Worm (Caenorhabditis elegans) whole organism, mixed stage, embryonic: ENCODE data around the gene C45G9.9.

ENCODE experiments used
- M03D4.4 ChIP-seq: sonication (generic microtip); optimal IDR thresholded peaks from 2 replicates; lab custom pipeline; 2017; ENCODE audit warnings: mild to moderate bottlenecking, missing genetic modification characterization, missing compliant biosample characterization
- bed-3 ChIP-seq: fragments of 200-800 bp; sonication (Bioruptor generic); optimal IDR thresholded peaks from 3 replicates; lab custom pipeline; 2018; ENCODE audit warnings: mild to moderate bottlenecking, missing genetic modification characterization, moderate library complexity, missing compliant biosample characterization
- blmp-1 ChIP-seq: fragments of 150-350 bp; optimal IDR thresholded peaks from 2 replicates; lab custom pipeline; 2014; ENCODE audit warnings: missing biosample characterization, missing genetic modification characterization
- ceh-39 ChIP-seq: fragments of 150-350 bp; optimal IDR thresholded peaks from 2 replicates; lab custom pipeline; 2014; ENCODE audit warnings: missing biosample characterization, missing genetic modification characterization
- ceh-43 ChIP-seq: fragments of 200-800 bp; sonication (Bioruptor generic); optimal IDR thresholded peaks from 2 replicates; lab custom pipeline; 2018; ENCODE audit warnings: mild to moderate bottlenecking, missing genetic modification characterization, moderate library complexity, missing compliant biosample characterization
- ceh-83 ChIP-seq: fragments of 200-800 bp; sonication (Bioruptor generic); optimal IDR thresholded peaks from 2 replicates; lab custom pipeline; 2018; ENCODE audit warnings: mild to moderate bottlenecking, missing genetic modification characterization, missing compliant biosample characterization
- ces-1 ChIP-seq: fragments of 150-350 bp; optimal IDR thresholded peaks from 2 replicates; lab custom pipeline; 2014; ENCODE audit warnings: missing biosample characterization, missing genetic modification reagents, missing genetic modification characterization
- cnd-1 ChIP-seq: fragments of 200-800 bp; sonication (Bioruptor generic); optimal IDR thresholded peaks from 2 replicates; lab custom pipeline; 2018; ENCODE audit warnings: mild to moderate bottlenecking, missing genetic modification characterization, missing compliant biosample characterization
- drap-1 ChIP-seq: fragments of 200-800 bp; sonication (Bioruptor generic); optimal IDR thresholded peaks from 3 replicates; lab custom pipeline; 2018; ENCODE audit warnings: mild to moderate bottlenecking, missing genetic modification characterization, missing compliant biosample characterization
- elt-1 ChIP-seq: sonication (generic microtip); optimal IDR thresholded peaks from 2 replicates; lab custom pipeline; 2017; ENCODE audit warnings: missing genetic modification characterization, mild to moderate bottlenecking, missing compliant biosample characterization, antibody characterized with exemption, moderate library complexity, borderline replicate concordance; ENCODE audit not compliant: insufficient read depth
- elt-3 ChIP-seq: fragments of 150-350 bp; optimal IDR thresholded peaks from 2 replicates; lab custom pipeline; 2014; ENCODE audit warnings: missing biosample characterization, missing genetic modification characterization
- flh-1 ChIP-seq: fragments of 200-800 bp; sonication (Bioruptor generic); optimal IDR thresholded peaks from 2 replicates; lab custom pipeline; 2018; ENCODE audit warnings: mild to moderate bottlenecking, missing genetic modification characterization, moderate library complexity, missing compliant biosample characterization
- ham-2 ChIP-seq: fragments of 200-800 bp; sonication (Bioruptor generic); optimal IDR thresholded peaks from 2 replicates; lab custom pipeline; 2018; ENCODE audit warnings: mild to moderate bottlenecking, missing genetic modification characterization, missing compliant biosample characterization
- hlh-1 ChIP-seq: fragments of 150-350 bp; optimal IDR thresholded peaks from 2 replicates; lab custom pipeline; 2014; ENCODE audit warnings: missing biosample characterization, missing genetic modification reagents, missing genetic modification characterization
- lin-13 ChIP-seq: fragments of 150-350 bp; optimal IDR thresholded peaks from 2 replicates; lab custom pipeline; 2014; ENCODE audit warnings: missing biosample characterization, missing genetic modification characterization
- lin-32 ChIP-seq: fragments of 200-800 bp; sonication (Bioruptor generic); optimal IDR thresholded peaks from 2 replicates; lab custom pipeline; 2018; ENCODE audit warnings: mild to moderate bottlenecking, missing genetic modification characterization, missing compliant biosample characterization
- lsy-2 ChIP-seq: fragments of 150-350 bp; optimal IDR thresholded peaks from 2 replicates; lab custom pipeline; 2014; ENCODE audit warnings: missing biosample characterization, missing genetic modification characterization
- mab-5 ChIP-seq: fragments of 150-350 bp; optimal IDR thresholded peaks from 2 replicates; lab custom pipeline; 2014; ENCODE audit warnings: missing biosample characterization, missing genetic modification characterization
- mep-1 ChIP-seq: fragments of 150-350 bp; optimal IDR thresholded peaks from 2 replicates; lab custom pipeline; 2017; ENCODE audit warnings: missing biosample characterization, missing genetic modification reagents, missing genetic modification characterization, inconsistent platforms
- mls-2 ChIP-seq: sonication (generic microtip); optimal IDR thresholded peaks from 2 replicates; lab custom pipeline; 2016; ENCODE audit warnings: mild to moderate bottlenecking, missing genetic modification characterization, moderate library complexity, missing compliant biosample characterization
- nhr-12 ChIP-seq: fragments of 150-350 bp; optimal IDR thresholded peaks from 2 replicates; lab custom pipeline; 2014; ENCODE audit warnings: missing biosample characterization, missing genetic modification characterization
- nhr-2 ChIP-seq: fragments of 150-350 bp; optimal IDR thresholded peaks from 2 replicates; lab custom pipeline; 2014; ENCODE audit warnings: missing biosample characterization, missing genetic modification characterization
- nhr-237 ChIP-seq: fragments of 150-350 bp; optimal IDR thresholded peaks from 2 replicates; lab custom pipeline; 2014; ENCODE audit warnings: missing biosample characterization, missing genetic modification characterization
- nhr-28 ChIP-seq: fragments of 150-350 bp; optimal IDR thresholded peaks from 2 replicates; lab custom pipeline; 2014; ENCODE audit warnings: missing biosample characterization, missing genetic modification characterization
- nhr-76 ChIP-seq: sonication (generic microtip); optimal IDR thresholded peaks from 2 replicates; lab custom pipeline; 2017; ENCODE audit warnings: missing biosample characterization, missing genetic modification characterization
- pha-4 ChIP-seq: fragments of 150-350 bp; optimal IDR thresholded peaks from 2 replicates; lab custom pipeline; 2018; ENCODE audit warnings: missing biosample characterization, missing genetic modification reagents, missing genetic modification characterization
- sem-2 ChIP-seq: fragments of 200-800 bp; sonication (Bioruptor generic); optimal IDR thresholded peaks from 2 replicates; lab custom pipeline; 2018; ENCODE audit warnings: mild to moderate bottlenecking, missing genetic modification characterization, missing compliant biosample characterization
- snpc-4 ChIP-seq: fragments of 150-350 bp; optimal IDR thresholded peaks from 2 replicates; lab custom pipeline; 2014; ENCODE audit warnings: missing biosample characterization, missing genetic modification characterization
- sptf-1 ChIP-seq: sonication (generic microtip); optimal IDR thresholded peaks from 2 replicates; lab custom pipeline; 2017; ENCODE audit warnings: mild to moderate bottlenecking, missing genetic modification characterization, moderate library complexity, missing compliant biosample characterization
- tbx-8 ChIP-seq: fragments of 200-800 bp; sonication (Bioruptor generic); optimal IDR thresholded peaks from 2 replicates; lab custom pipeline; 2018; ENCODE audit warnings: mild to moderate bottlenecking, missing genetic modification characterization, moderate library complexity, missing compliant biosample characterization
- unc-120 ChIP-seq: sonication (generic microtip); optimal IDR thresholded peaks from 2 replicates; lab custom pipeline; 2017; ENCODE audit warnings: missing genetic modification characterization, missing compliant biosample characterization; ENCODE audit not compliant: poor library complexity, severe bottlenecking
- unc-39 ChIP-seq: fragments of 150-350 bp; optimal IDR thresholded peaks from 2 replicates; lab custom pipeline; 2014; ENCODE audit warnings: missing biosample characterization, missing genetic modification characterization
- unc-62 ChIP-seq: fragments of 150-350 bp; optimal IDR thresholded peaks from 2 replicates; lab custom pipeline; 2014; ENCODE audit warnings: missing biosample characterization, missing genetic modification reagents, missing genetic modification characterization
- zip-8 ChIP-seq: fragments of 150-350 bp; optimal IDR thresholded peaks from 2 replicates; lab custom pipeline; 2014; ENCODE audit warnings: missing biosample characterization, missing genetic modification characterization
- ztf-11 ChIP-seq: fragments of 150-350 bp; optimal IDR thresholded peaks from 2 replicates; lab custom pipeline; 2014; ENCODE audit warnings: missing biosample characterization, missing genetic modification characterization

The C45G9.9 gene

DNA sequence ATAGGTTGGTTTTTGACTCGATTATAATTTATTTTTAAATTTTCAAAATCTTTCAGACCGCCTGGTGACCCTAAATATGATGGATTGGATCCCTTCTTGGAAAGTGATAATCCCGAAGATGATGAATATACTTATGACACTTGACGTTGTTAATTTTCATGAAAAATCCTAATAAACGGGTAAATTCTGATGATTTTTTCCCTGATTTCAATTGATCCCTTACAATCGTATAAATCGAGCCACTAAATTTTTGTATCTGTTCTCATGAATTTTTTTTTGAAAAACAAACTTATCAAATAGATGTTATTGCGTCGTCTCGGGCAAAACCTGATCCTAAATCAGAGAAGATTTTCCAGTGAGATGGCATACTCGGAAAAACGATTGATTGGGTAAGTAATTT, 32.6 kb downstream of the C45G9.9 start, which contains the start of gene R144.13:
Gene R144.13, plus strand, starts transcription at position 301 of the 400 bp plus-strand sequence.
- TF ChIP-seq nhr-2 (tag; lab: Kevin White, UChicago) (no peak), lin-13 (tag; lab: Kevin White, UChicago) (no peak), cnd-1 (tag; lab: Kevin White, UChicago) (no peak), drap-1 (GFP tag; lab: Kevin White, UChicago) (no peak), nhr-28 (tag; lab: Kevin White, UChicago) (no peak), elt-1 (tag; lab: Kevin White, UChicago) (no peak), mls-2 (no peak), snpc-4 (tag; lab: Kevin White, UChicago) (no peak), blmp-1 (tag; lab: Kevin White, UChicago) (no peak), sptf-1 (tag; lab: Kevin White, UChicago) (no peak), lsy-2 (tag; lab: Kevin White, UChicago) (no peak), nhr-76 (tag; lab: Kevin White, UChicago) (no peak), ceh-83 (GFP tag; lab: Kevin White, UChicago) (no peak), nhr-12 (tag; lab: Kevin White, UChicago) (no peak)

DNA sequence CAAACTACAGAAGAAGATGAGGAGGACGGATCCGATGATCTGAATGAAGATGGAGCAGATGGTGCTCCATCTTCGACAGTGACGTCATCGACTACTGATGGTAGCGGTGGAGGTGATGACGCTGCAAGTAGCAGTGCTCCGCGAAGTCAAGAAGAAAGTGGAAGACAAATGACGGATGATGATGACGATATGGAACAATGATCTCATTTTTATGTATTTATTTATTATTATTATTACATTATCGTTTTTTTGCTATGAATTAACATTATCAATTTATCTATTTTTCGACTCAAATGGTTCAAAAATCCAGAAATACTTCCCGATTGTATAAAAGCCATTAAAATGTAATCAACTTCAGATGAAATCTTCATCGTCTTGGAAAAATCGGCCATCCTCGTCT, 33.9 kb downstream of the C45G9.9 start, which contains the start of gene R144.3:
Gene R144.3, plus strand, starts transcription at position 301 of the 400 bp plus-strand sequence.
- TF ChIP-seq ceh-83 (GFP tag; lab: Kevin White, UChicago), result no peak
- no peak for TF ChIP-seq flh-1 (GFP tag; lab: Kevin White, UChicago)
- TF ChIP-seq ztf-11 (tag; lab: Kevin White, UChicago), result no peak
- TF ChIP-seq cnd-1 (tag; lab: Kevin White, UChicago), result no peak
- no peak for TF ChIP-seq ham-2 (GFP tag; lab: Kevin White, UChicago)

ce11 chrIII:5020924-5021323, 34.7 kb downstream of the C45G9.9 start, which contains the start of gene mdt-11:
Gene mdt-11 (plus strand): TSS chrIII:5021224.
- TF ChIP-seq tbx-8 (GFP tag; lab: Kevin White, UChicago) (no peak), mls-2 (no peak), flh-1 (GFP tag; lab: Kevin White, UChicago) (no peak), elt-3 (no peak), mab-5 (tag; lab: Kevin White, UChicago) (no peak)

- TF ChIP-seq lin-32 (GFP tag; lab: Kevin White, UChicago) (peak; percentile 32), nhr-28 (tag; lab: Kevin White, UChicago) (peak; percentile 49), lsy-2 (tag; lab: Kevin White, UChicago) (peak; percentile 90), elt-1 (tag; lab: Kevin White, UChicago) (peak; percentile 63), nhr-2 (tag; lab: Kevin White, UChicago) (no peak), ceh-39 (tag; lab: Kevin White, UChicago) (peak; percentile 64), ceh-83 (GFP tag; lab: Kevin White, UChicago) (peak; percentile 69), ceh-43 (GFP tag; lab: Kevin White, UChicago) (peak; percentile 61), nhr-12 (tag; lab: Kevin White, UChicago) (peak; percentile 67), sem-2 (GFP tag; lab: Kevin White, UChicago) (peak; percentile 8), hlh-1 (peak; percentile 54), mab-5 (tag; lab: Kevin White, UChicago) (peak; percentile 38), ham-2 (GFP tag; lab: Kevin White, UChicago) (peak; percentile 93), elt-3 (peak; percentile 32), snpc-4 (tag; lab: Kevin White, UChicago) (no peak), blmp-1 (tag; lab: Kevin White, UChicago) (peak; percentile 25), sptf-1 (tag; lab: Kevin White, UChicago) (peak; percentile 93), zip-8 (tag; lab: Kevin White, UChicago) (no peak), tbx-8 (GFP tag; lab: Kevin White, UChicago) (peak; percentile 4), ztf-11 (tag; lab: Kevin White, UChicago) (peak; percentile 88), ces-1 (GFP tag; lab: Kevin White, UChicago) (peak; percentile 51), pha-4 (peak; percentile 98), cnd-1 (tag; lab: Kevin White, UChicago) (peak; percentile 77), unc-62 (GFP tag; lab: Kevin White, UChicago) (peak; percentile 47), flh-1 (GFP tag; lab: Kevin White, UChicago) (no peak), bed-3 (GFP tag; lab: Kevin White, UChicago) (no peak), mls-2 (peak; percentile 87), lin-13 (tag; lab: Kevin White, UChicago) (peak; percentile 99), nhr-76 (tag; lab: Kevin White, UChicago) (peak; percentile 17), drap-1 (GFP tag; lab: Kevin White, UChicago) (peak; percentile 88), M03D4.4 (tag; lab: Kevin White, UChicago) (peak; percentile 84), mep-1 (peak; percentile 98), unc-39 (peak; percentile 61), nhr-237 (tag; lab: Kevin White, UChicago) (peak; percentile 95), unc-120 (tag; lab: Kevin White, UChicago) (peak; percentile 75)
Observed at ce11 chrIII:5018116-5018689, 37.4 kb downstream of the C45G9.9 start, which contains the start of gene wip-1. Gene wip-1 (plus strand): TSS chrIII:5018639.
